Fruit fly (Drosophila melanogaster): ENCODE data around the gene CG31279.

CG31279 gene

dm6 chr3R:16448378-16449134 is 18.1 kb downstream of the CG31279 start (continued):
- TF ChIP-seq az2 (GFP tag; optimal IDR thresholded peaks at IDR 0.05): peak; percentile 67
- TF ChIP-seq cwo (GFP tag; optimal IDR thresholded peaks at IDR 0.05): peak; percentile 23
- TF ChIP-seq CG3726 (GFP tag; IDR thresholded peaks at IDR 0.05): peak; percentile 77; the same call in 2 of the 3 replicates
- TF ChIP-seq YL-1 (GFP tag; optimal IDR thresholded peaks at IDR 0.05): no peak
- TF ChIP-seq CG4360 (GFP tag; IDR thresholded peaks at IDR 0.05): peak; percentile 43; the same call in 1 of the 2 replicates
- no peak for TF ChIP-seq nerfin-2 (GFP tag; IDR thresholded peaks at IDR 0.05; ENCODE audit: partially characterized antibody)
- no peak for TF ChIP-seq D19B (GFP tag; optimal IDR thresholded peaks at IDR 0.05)
- no peak for TF ChIP-seq Trl (optimal IDR thresholded peaks at IDR 0.05)
- TF ChIP-seq Trl (GFP tag; optimal IDR thresholded peaks at IDR 0.05): peak; percentile 34
- peak; percentile 66 for TF ChIP-seq bcd (GFP tag; optimal IDR thresholded peaks at IDR 0.05)
- TF ChIP-seq dmrt11E (tag; optimal IDR thresholded peaks at IDR 0.05): peak; percentile 81
- peak; percentile 8 for TF ChIP-seq trh (GFP tag; optimal IDR thresholded peaks at IDR 0.05)
- TF ChIP-seq CTCF (GFP tag; optimal IDR thresholded peaks at IDR 0.05): peak; percentile 13
- TF ChIP-seq CG30403 (GFP tag; optimal IDR thresholded peaks at IDR 0.05): peak; percentile 70
- peak; percentile 7 for TF ChIP-seq Fer2 (tag; optimal IDR thresholded peaks at IDR 0.05)
- TF ChIP-seq tup (GFP tag; optimal IDR thresholded peaks at IDR 0.05): peak; percentile 58
- TF ChIP-seq CG4820 (GFP tag; optimal IDR thresholded peaks at IDR 0.05): peak; percentile 40
- TF ChIP-seq Hr3 (GFP tag; optimal IDR thresholded peaks at IDR 0.05): peak; percentile 34
- TF ChIP-seq yki (optimal IDR thresholded peaks at IDR 0.05): no peak
- peak; percentile 80 for TF ChIP-seq esg (GFP tag; conservative IDR thresholded peaks at IDR 0.05)
- TF ChIP-seq CG12299 (tag; optimal IDR thresholded peaks at IDR 0.05): peak; percentile 54
- peak; percentile 91 to 96 for TF ChIP-seq bsh (GFP tag; optimal IDR thresholded peaks at IDR 0.05)
- TF ChIP-seq MESR4 (GFP tag; optimal IDR thresholded peaks at IDR 0.05): no peak
- TF ChIP-seq Dbx (GFP tag; IDR thresholded peaks at IDR 0.05): peak; percentile 17; the same call in 1 of the 3 replicates
- TF ChIP-seq CG7357 (GFP tag; IDR thresholded peaks at IDR 0.05): peak; percentile 55; the same call in 2 of the 3 replicates
- TF ChIP-seq CG1647 (GFP tag; optimal IDR thresholded peaks at IDR 0.05): peak; percentile 32
- peak; percentile 68 for TF ChIP-seq CG31224 (GFP tag; IDR thresholded peaks at IDR 0.05)
- peak; percentile 6; the same call in 2 of the 3 replicates for TF ChIP-seq jigr1 (GFP tag; IDR thresholded peaks at IDR 0.05)
- peak; percentile 10 for TF ChIP-seq CG12236 (GFP tag; optimal IDR thresholded peaks at IDR 0.05)
- TF ChIP-seq sd (tag; optimal IDR thresholded peaks at IDR 0.05): peak; percentile 59
- no peak for TF ChIP-seq corto (GFP tag; optimal IDR thresholded peaks at IDR 0.05)
- TF ChIP-seq caup (GFP tag; optimal IDR thresholded peaks at IDR 0.05; ENCODE audit: severe bottlenecking): peak; percentile 41
- TF ChIP-seq abd-A (tag; optimal IDR thresholded peaks at IDR 0.05): no peak
- TF ChIP-seq CG2875 (GFP tag; optimal IDR thresholded peaks at IDR 0.05): peak; percentile 18
- peak; percentile 13 for TF ChIP-seq CG1792 (GFP tag; optimal IDR thresholded peaks at IDR 0.05)
- peak; percentile 70 for TF ChIP-seq CG5953 (GFP tag; IDR thresholded peaks at IDR 0.05)
- TF ChIP-seq row (GFP tag; IDR thresholded peaks at IDR 0.05): peak; percentile 50
- peak; percentile 76 for TF ChIP-seq peb (GFP tag; IDR thresholded peaks at IDR 0.05)
- TF ChIP-seq Hand (GFP tag; optimal IDR thresholded peaks at IDR 0.05): no peak
- TF ChIP-seq CG11504 (tag; optimal IDR thresholded peaks at IDR 0.05): peak; percentile 53
- peak; percentile 35 for TF ChIP-seq CG12744 (GFP tag; optimal IDR thresholded peaks at IDR 0.05)
- no peak for TF ChIP-seq NC2α (GFP tag; optimal IDR thresholded peaks at IDR 0.05)
- no peak for TF ChIP-seq gfzf (GFP tag; optimal IDR thresholded peaks at IDR 0.05)
- TF ChIP-seq CG32772 (GFP tag; IDR thresholded peaks at IDR 0.05): peak; percentile 91
- peak; percentile 82 for TF ChIP-seq CG18262 (tag; optimal IDR thresholded peaks at IDR 0.05)
- no peak for TF ChIP-seq Hmx (GFP tag; optimal IDR thresholded peaks at IDR 0.05)
- TF ChIP-seq CG2116 (GFP tag; optimal IDR thresholded peaks at IDR 0.05): no peak
- TF ChIP-seq Nf-YB (GFP tag; optimal IDR thresholded peaks at IDR 0.05): peak; percentile 27
- TF ChIP-seq GATAe (GFP tag; conservative IDR thresholded peaks at IDR 0.05): no peak
- TF ChIP-seq Taf1 (GFP tag; IDR thresholded peaks at IDR 0.05): peak; percentile 36; the same call in 1 of the 2 replicates

Data from whole organism, embryonic.